Fruit fly (Drosophila melanogaster) whole organism, embryonic: ENCODE measurements around the gene cold.
A peak's percentile ranks its signal among the peaks of the same experiment; 100 is the strongest.

ENCODE experiments used
- Ada2b ChIP-seq: fragments of 200-800 bp; sonication (Bioruptor generic); IDR thresholded peaks from 2 replicates; pipeline ENCODE4 v1.3.6; 2022; ENCODE audit warnings: missing biosample characterization, missing genetic modification characterization
- Atf3 ChIP-seq: fragments of 200-800 bp; sonication (Bioruptor generic); optimal IDR thresholded peaks from 3 replicates; lab custom pipeline; 2016; ENCODE audit warnings: missing biosample characterization, missing genetic modification characterization
- BEAF-32 ChIP-seq: fragments of 200-800 bp; sonication (Bioruptor generic); optimal IDR thresholded peaks from 3 replicates; lab custom pipeline; 2017; ENCODE audit warnings: missing biosample characterization, missing genetic modification characterization, mild to moderate bottlenecking, moderate library complexity, missing genetic modification reagents
- CG10654 ChIP-seq: fragments of 200-800 bp; sonication (Bioruptor generic); optimal IDR thresholded peaks from 2 replicates; lab custom pipeline; 2016; ENCODE audit warnings: missing biosample characterization, missing genetic modification characterization
- CG11456 ChIP-seq: fragments of 200-800 bp; sonication (Bioruptor generic); IDR thresholded peaks from 3 replicates; pipeline ENCODE4 v1.3.6; 2022; ENCODE audit warnings: missing biosample characterization, missing genetic modification characterization
- CG12942 ChIP-seq: fragments of 200-800 bp; sonication (Bioruptor generic); optimal IDR thresholded peaks from 3 replicates; lab custom pipeline; 2016; ENCODE audit warnings: missing biosample characterization, missing genetic modification characterization
- CG13424 ChIP-seq: fragments of 200-800 bp; sonication (Bioruptor generic); optimal IDR thresholded peaks from 2 replicates; lab custom pipeline; 2019; ENCODE audit warnings: missing biosample characterization, mild to moderate bottlenecking, missing genetic modification characterization, moderate library complexity
- CG14965 ChIP-seq: fragments of 200-800 bp; sonication (Bioruptor generic); optimal IDR thresholded peaks from 2 replicates; lab custom pipeline; 2016; ENCODE audit warnings: missing biosample characterization, missing genetic modification characterization, borderline replicate concordance
- CG1792 ChIP-seq: fragments of 200-800 bp; sonication (Bioruptor generic); optimal IDR thresholded peaks from 2 replicates; lab custom pipeline; 2016; ENCODE audit warnings: missing biosample characterization, missing genetic modification characterization
- CG2678 ChIP-seq: fragments of 200-800 bp; sonication (Bioruptor generic); optimal IDR thresholded peaks from 3 replicates; lab custom pipeline; 2019; ENCODE audit warnings: missing biosample characterization, mild to moderate bottlenecking, missing genetic modification characterization, moderate library complexity
- CG30431 ChIP-seq: fragments of 200-800 bp; sonication (Bioruptor generic); optimal IDR thresholded peaks from 2 replicates; lab custom pipeline; 2017; ENCODE audit warnings: missing biosample characterization, missing genetic modification characterization
- CG32767 ChIP-seq: fragments of 200-800 bp; sonication (Bioruptor generic); IDR thresholded peaks from 2 replicates; pipeline ENCODE4 v1.3.6; 2022; ENCODE audit warnings: missing biosample characterization, missing genetic modification characterization
- CG34224 ChIP-seq: fragments of 200-800 bp; sonication (Bioruptor generic); IDR thresholded peaks from 3 replicates; pipeline ENCODE4 v1.3.6; 2022; ENCODE audit warnings: missing biosample characterization, missing genetic modification characterization; ENCODE audit not compliant: partially characterized antibody
- CG4854 ChIP-seq: fragments of 200-800 bp; sonication (Bioruptor generic); optimal IDR thresholded peaks from 2 replicates; lab custom pipeline; 2016; ENCODE audit warnings: missing biosample characterization, missing genetic modification characterization, inconsistent platforms
- CG5245 ChIP-seq: fragments of 200-800 bp; sonication (Bioruptor generic); optimal IDR thresholded peaks from 3 replicates; lab custom pipeline; 2016; ENCODE audit warnings: missing biosample characterization, missing genetic modification characterization
- CG6813 ChIP-seq: fragments of 200-800 bp; sonication (Bioruptor generic); optimal IDR thresholded peaks from 2 replicates; lab custom pipeline; 2017; ENCODE audit warnings: missing biosample characterization, missing genetic modification characterization, mild to moderate bottlenecking, moderate library complexity, missing genetic modification reagents
- CG8359 ChIP-seq: fragments of 200-800 bp; sonication (Bioruptor generic); optimal IDR thresholded peaks from 2 replicates; lab custom pipeline; 2017; ENCODE audit warnings: missing biosample characterization, mild to moderate bottlenecking, missing genetic modification characterization, borderline replicate concordance
- CrebB ChIP-seq: fragments of 200-800 bp; sonication (Bioruptor generic); optimal IDR thresholded peaks from 3 replicates; lab custom pipeline; 2018; ENCODE audit warnings: missing biosample characterization, mild to moderate bottlenecking, missing genetic modification characterization
- Dll ChIP-seq: fragments of 200-800 bp; sonication (Bioruptor generic); IDR thresholded peaks from 4 replicates; pipeline ENCODE4 v1.3.6; 2022; ENCODE audit warnings: missing biosample characterization, missing genetic modification characterization; ENCODE audit not compliant: partially characterized antibody
- Dref ChIP-seq: fragments of 200-800 bp; sonication (Bioruptor generic); IDR thresholded peaks from 2 replicates; pipeline ENCODE4 v1.3.6; 2022; ENCODE audit warnings: missing biosample characterization, missing genetic modification characterization
- ERR ChIP-seq: fragments of 200-800 bp; sonication (Bioruptor generic); optimal IDR thresholded peaks from 2 replicates; lab custom pipeline; 2016; ENCODE audit warnings: missing biosample characterization, missing genetic modification characterization
- Ets97D ChIP-seq: fragments of 200-800 bp; sonication (Bioruptor generic); optimal IDR thresholded peaks from 3 replicates; lab custom pipeline; 2016; ENCODE audit warnings: missing biosample characterization, missing genetic modification characterization
- Gug ChIP-seq: fragments of 200-800 bp; sonication (Bioruptor generic); IDR thresholded peaks from 4 replicates; pipeline ENCODE4 v1.3.6; 2022; ENCODE audit warnings: missing biosample characterization, missing genetic modification characterization
- H2.0 ChIP-seq: fragments of 200-800 bp; sonication (Bioruptor generic); IDR thresholded peaks from 2 replicates; pipeline ENCODE4 v1.3.6; 2022; ENCODE audit warnings: missing biosample characterization, missing genetic modification characterization
- HmgD ChIP-seq: fragments of 200-800 bp; sonication (Bioruptor generic); optimal IDR thresholded peaks from 3 replicates; lab custom pipeline; 2016; ENCODE audit warnings: missing biosample characterization, missing genetic modification characterization
- Hr39 ChIP-seq: fragments of >200 bp; optimal IDR thresholded peaks from 2 replicates; lab custom pipeline; 2017
- Nf-YA ChIP-seq: fragments of 200-800 bp; sonication (Bioruptor generic); IDR thresholded peaks from 2 replicates; pipeline ENCODE4 v1.3.6; 2022; ENCODE audit warnings: missing biosample characterization, missing genetic modification characterization
- Rx ChIP-seq: fragments of 200-800 bp; sonication (Bioruptor generic); IDR thresholded peaks from 2 replicates; pipeline ENCODE4 v1.3.6; 2022; ENCODE audit warnings: missing biosample characterization, missing genetic modification characterization
- Side ChIP-seq: fragments of 200-800 bp; sonication (Bioruptor generic); optimal IDR thresholded peaks from 2 replicates; lab custom pipeline; 2016; ENCODE audit warnings: missing biosample characterization, missing genetic modification characterization
- Sin3A ChIP-seq: fragments of >200 bp; optimal IDR thresholded peaks from 2 replicates; lab custom pipeline; 2018
- Six4 ChIP-seq: fragments of 200-800 bp; sonication (Bioruptor generic); optimal IDR thresholded peaks from 2 replicates; lab custom pipeline; 2016; ENCODE audit warnings: missing biosample characterization, missing genetic modification characterization
- TFAM ChIP-seq: fragments of 200-800 bp; sonication (Bioruptor generic); optimal IDR thresholded peaks from 2 replicates; lab custom pipeline; 2017; ENCODE audit warnings: missing biosample characterization, missing genetic modification characterization, inconsistent platforms
- YL-1 ChIP-seq: fragments of 200-800 bp; sonication (Bioruptor generic); optimal IDR thresholded peaks from 3 replicates; lab custom pipeline; 2017; ENCODE audit warnings: missing biosample characterization, mild to moderate bottlenecking, missing genetic modification characterization
- aop ChIP-seq: fragments of 200-800 bp; sonication (Bioruptor generic); IDR thresholded peaks from 2 replicates; pipeline ENCODE4 v1.3.6; 2022; ENCODE audit warnings: missing biosample characterization, missing genetic modification characterization
- bab2 ChIP-seq: fragments of 200-800 bp; sonication (Bioruptor generic); optimal IDR thresholded peaks from 2 replicates; lab custom pipeline; 2016; ENCODE audit warnings: missing biosample characterization, missing genetic modification characterization
- bcd ChIP-seq: fragments of 200-800 bp; sonication (Bioruptor generic); optimal IDR thresholded peaks from 2 replicates; lab custom pipeline; 2017; ENCODE audit warnings: missing biosample characterization, mild to moderate bottlenecking, missing genetic modification characterization
- br ChIP-seq: fragments of >200 bp; optimal IDR thresholded peaks from 2 replicates; lab custom pipeline; 2017
- cato ChIP-seq: fragments of 200-800 bp; sonication (Bioruptor generic); optimal IDR thresholded peaks from 2 replicates; lab custom pipeline; 2016; ENCODE audit warnings: missing biosample characterization, missing genetic modification characterization, borderline replicate concordance
- cwo ChIP-seq: fragments of 200-800 bp; sonication (Bioruptor generic); optimal IDR thresholded peaks from 3 replicates; lab custom pipeline; 2017; ENCODE audit warnings: missing biosample characterization, missing genetic modification characterization, mild to moderate bottlenecking, moderate library complexity, missing genetic modification reagents
- dmrt99B ChIP-seq: fragments of 200-800 bp; sonication (Bioruptor generic); optimal IDR thresholded peaks from 2 replicates; lab custom pipeline; 2018; ENCODE audit warnings: missing biosample characterization, mild to moderate bottlenecking, missing genetic modification characterization, moderate library complexity
- eyg ChIP-seq: fragments of 200-800 bp; sonication (Bioruptor generic); optimal IDR thresholded peaks from 3 replicates; lab custom pipeline; 2016; ENCODE audit warnings: missing biosample characterization, missing genetic modification characterization
- gfzf ChIP-seq: fragments of 200-800 bp; sonication (Bioruptor generic); optimal IDR thresholded peaks from 2 replicates; lab custom pipeline; 2016; ENCODE audit warnings: missing biosample characterization, mild to moderate bottlenecking, missing genetic modification characterization, moderate library complexity
- kay ChIP-seq: fragments of 200-800 bp; sonication (Bioruptor generic); optimal IDR thresholded peaks from 2 replicates; lab custom pipeline; 2016; ENCODE audit warnings: missing biosample characterization, missing genetic modification characterization
- kni ChIP-seq: fragments of 200-800 bp; sonication (Bioruptor generic); optimal IDR thresholded peaks from 3 replicates; lab custom pipeline; 2017; ENCODE audit warnings: mild to moderate bottlenecking, missing biosample characterization, missing genetic modification reagents, missing genetic modification characterization
- lov ChIP-seq, 2 experiments: fragments of 200-800 bp in 1 of 2; fragments of >200 bp in 1 of 2; sonication (Bioruptor generic) in 1 of 2; IDR thresholded peaks in 1 of 2; optimal IDR thresholded peaks in 1 of 2; 2 replicates in 1 of 2; 3 replicates in 1 of 2; pipeline versions ENCODE4 v1.3.6 to Lab custom; 2017 to 2022; ENCODE audit warnings: missing biosample characterization in 1 of 2, missing genetic modification characterization in 1 of 2
- pum ChIP-seq: fragments of 200-800 bp; sonication (Bioruptor generic); optimal IDR thresholded peaks from 2 replicates; lab custom pipeline; 2016; ENCODE audit warnings: missing biosample characterization, missing genetic modification characterization
- shn ChIP-seq: fragments of 200-800 bp; sonication (Bioruptor generic); optimal IDR thresholded peaks from 3 replicates; lab custom pipeline; 2016; ENCODE audit warnings: missing biosample characterization, missing genetic modification characterization
- sr ChIP-seq: fragments of 200-800 bp; sonication (Bioruptor generic); IDR thresholded peaks from 3 replicates; pipeline ENCODE4 v1.3.6; 2022; ENCODE audit warnings: missing biosample characterization, missing genetic modification characterization
- sug ChIP-seq: fragments of 200-800 bp; optimal IDR thresholded peaks from 2 replicates; lab custom pipeline; 2019; ENCODE audit warnings: missing biosample characterization, mild to moderate bottlenecking, missing genetic modification characterization, moderate library complexity
- toy ChIP-seq: fragments of 200-800 bp; sonication (Bioruptor generic); IDR thresholded peaks from 2 replicates; pipeline ENCODE4 v1.3.6; 2022; ENCODE audit warnings: missing biosample characterization, missing genetic modification characterization
- usp ChIP-seq: fragments of >200 bp; optimal IDR thresholded peaks from 2 replicates; lab custom pipeline; 2017; ENCODE audit warnings: missing biosample characterization, missing genetic modification characterization

The cold gene

DNA sequence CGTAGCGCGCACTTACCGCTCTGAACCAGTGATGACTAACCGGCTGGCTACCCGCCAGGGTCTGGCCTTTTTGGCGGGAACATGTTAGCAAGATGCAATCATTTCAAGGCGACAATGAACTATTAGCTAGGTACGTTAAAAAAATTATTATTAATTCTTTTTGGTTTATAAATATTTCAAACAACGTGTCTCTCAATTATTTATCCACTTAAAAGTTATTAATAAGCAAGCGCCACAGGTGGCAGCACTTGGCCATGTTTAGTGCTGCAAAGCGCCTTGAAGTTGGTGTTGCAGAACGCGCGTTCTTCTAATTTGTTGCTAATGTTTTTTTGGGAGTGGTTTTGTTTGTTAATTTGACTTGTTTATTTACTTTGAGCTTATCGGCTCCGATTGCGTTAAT is at the start of gene cold, which contains the start of gene Ipk2:
Gene cold, plus strand, starts transcription at position 66 of the 400 bp plus-strand sequence.
Gene Ipk2, minus strand, starts transcription at position 39 of the 400 bp plus-strand sequence.
- TF ChIP-seq cwo (peak; percentile 59), CG5245 (GFP tag; lab: Kevin White, UChicago) (peak; percentile 75), Atf3 (GFP tag; lab: Kevin White, UChicago) (peak; percentile 63), CG34224 (GFP tag; lab: Robert Waterston, UW) (0 out of 3 replicates have a peak, but pooled peaks have one; percentile 22), Rx (GFP tag; lab: Robert Waterston, UW) (peak; percentile 62), CG10654 (GFP tag; lab: Kevin White, UChicago) (peak; percentile 60), ERR (GFP tag; lab: Kevin White, UChicago) (peak; percentile 42), eyg (GFP tag; lab: Kevin White, UChicago) (peak; percentile 76), CG8359 (GFP tag; lab: Kevin White, UChicago) (no peak), CrebB (tag; lab: Kevin White, UChicago) (peak; percentile 31), BEAF-32 (GFP tag; lab: Kevin White, UChicago) (peak; percentile 46), br (no peak), sr (no peak), Side (GFP tag; lab: Kevin White, UChicago) (peak; percentile 72), bcd (GFP tag; lab: Kevin White, UChicago) (peak; percentile 84), Hr39 (lab: Kevin White, UChicago) (no peak), gfzf (GFP tag; lab: Kevin White, UChicago) (peak; percentile 20), cato (GFP tag; lab: Kevin White, UChicago) (peak; percentile 63), shn (GFP tag; lab: Kevin White, UChicago) (peak; percentile 76), Ada2b (peak; percentile 60), pum (GFP tag; lab: Kevin White, UChicago) (peak; percentile 81), CG6813 (GFP tag; lab: Kevin White, UChicago) (peak; percentile 5), CG2678 (no peak), CG14965 (GFP tag; lab: Kevin White, UChicago) (no peak), Gug (peak; percentile 70), kay (GFP tag; lab: Kevin White, UChicago) (peak; percentile 74), H2.0 (GFP tag; lab: Robert Waterston, UW) (peak; percentile 59), Dll (GFP tag; lab: Robert Waterston, UW) (peak; percentile 56; the same call in 3 of the 4 replicates), Sin3A (lab: Kevin White, UChicago) (peak; percentile 93), Six4 (peak; percentile 50), HmgD (GFP tag; lab: Kevin White, UChicago) (peak; percentile 20), dmrt99B (no peak), CG30431 (GFP tag; lab: Kevin White, UChicago) (peak; percentile 63), CG12942 (GFP tag; lab: Kevin White, UChicago) (peak; percentile 68), TFAM (no peak), usp (GFP tag; lab: Kevin White, UChicago) (no peak), lov (optimal IDR thresholded peaks at IDR 0.05; lab: Kevin White, UChicago) (no peak), lov (GFP tag; IDR thresholded peaks at IDR 0.05; lab: Robert Waterston, UW) (peak; percentile 51; the same call in 1 of the 3 replicates), aop (GFP tag; lab: Robert Waterston, UW) (no peak), YL-1 (GFP tag; lab: Kevin White, UChicago) (peak; percentile 93), CG11456 (GFP tag; lab: Robert Waterston, UW) (peak; percentile 80; the same call in 2 of the 3 replicates), CG32767 (GFP tag; lab: Robert Waterston, UW) (peak; percentile 44; the same call in 1 of the 2 replicates), bab2 (GFP tag; lab: Kevin White, UChicago) (peak; percentile 78), Dref (GFP tag; lab: Robert Waterston, UW) (0 out of 2 replicates have a peak, but pooled peaks have one; percentile 38), CG13424 (tag; lab: Kevin White, UChicago) (peak; percentile 81), Nf-YA (GFP tag; lab: Robert Waterston, UW) (0 out of 2 replicates have a peak, but pooled peaks have one; percentile 17), CG4854 (peak; percentile 73), toy (GFP tag; lab: Robert Waterston, UW) (0 out of 2 replicates have a peak, but pooled peaks have one; percentile 29), CG1792 (GFP tag; lab: Kevin White, UChicago) (peak; percentile 71), Ets97D (peak; percentile 68), kni (GFP tag; lab: Kevin White, UChicago) (peak; percentile 68), sug (tag; lab: Kevin White, UChicago) (no peak)
